Worm (Caenorhabditis elegans) whole organism, L4 larva: ENCODE results near the gene nspc-5.

ENCODE experiments used
- F10B5.3 ChIP-seq: sonication (generic microtip); optimal IDR thresholded peaks from 2 replicates; lab custom pipeline; 2016; ENCODE audit warnings: mild to moderate bottlenecking, missing genetic modification characterization, missing compliant biosample characterization
- T26A8.4 ChIP-seq: fragments of 200-800 bp; sonication (Bioruptor generic); IDR thresholded peaks from 2 replicates; pipeline ENCODE4 v1.3.6; 2022; ENCODE audit warnings: missing genetic modification characterization, missing compliant biosample characterization
- Y5F2A.4 ChIP-seq: fragments of 200-800 bp; sonication (Bioruptor generic); optimal IDR thresholded peaks from 2 replicates; lab custom pipeline; 2018; ENCODE audit warnings: mild to moderate bottlenecking, missing genetic modification characterization, missing compliant biosample characterization
- aha-1 ChIP-seq: fragments of 150-350 bp; peaks from one replicate; lab custom pipeline; 2014; ENCODE audit warnings: missing biosample characterization, missing genetic modification characterization
- ama-1 ChIP-seq: fragments of 150-350 bp; optimal IDR thresholded peaks from 2 replicates; lab custom pipeline; 2014; ENCODE audit warnings: inconsistent platforms, mixed read lengths
- arid-1 ChIP-seq: fragments of 200-800 bp; sonication (Bioruptor generic); conservative IDR thresholded peaks from 2 replicates; pipeline ENCODE4 v1.3.6; 2022; ENCODE audit warnings: missing genetic modification reagents, missing genetic modification characterization, missing compliant biosample characterization
- attf-4 ChIP-seq: sonication (generic microtip); optimal IDR thresholded peaks from 3 replicates; lab custom pipeline; 2017; ENCODE audit warnings: missing biosample characterization, missing genetic modification characterization
- ceh-20 ChIP-seq: fragments of 200-800 bp; sonication (Bioruptor generic); IDR thresholded peaks from 2 replicates; pipeline ENCODE4 v1.3.6; 2022; ENCODE audit warnings: missing genetic modification reagents, missing genetic modification characterization, missing compliant biosample characterization
- ceh-28 ChIP-seq: fragments of 150-350 bp; optimal IDR thresholded peaks from 2 replicates; lab custom pipeline; 2014; ENCODE audit warnings: missing biosample characterization, missing genetic modification reagents, missing genetic modification characterization
- ceh-62 ChIP-seq: sonication (generic microtip); optimal IDR thresholded peaks from 2 replicates; lab custom pipeline; 2017; ENCODE audit warnings: missing biosample characterization, missing genetic modification characterization
- daf-12 ChIP-seq: fragments of 150-350 bp; optimal IDR thresholded peaks from 2 replicates; lab custom pipeline; 2014; ENCODE audit warnings: missing biosample characterization, missing genetic modification reagents, missing genetic modification characterization
- daf-16 ChIP-seq, 3 experiments: sonication (generic microtip); optimal IDR thresholded peaks; 2 replicates each; lab custom pipeline; 2016 to 2017; ENCODE audit warnings: missing genetic modification characterization in 3 of 3, missing genetic modification reagents in 3 of 3, mild to moderate bottlenecking in 2 of 3, missing compliant biosample characterization in 2 of 3, missing biosample characterization in 1 of 3, moderate library complexity in 1 of 3
- daf-19 ChIP-seq: fragments of 200-800 bp; sonication (Bioruptor generic); conservative IDR thresholded peaks from 2 replicates; pipeline ENCODE4 v1.3.6; 2022; ENCODE audit warnings: missing genetic modification characterization, missing compliant biosample characterization
- dmd-6 ChIP-seq: fragments of 200-800 bp; sonication (Bioruptor generic); IDR thresholded peaks from 2 replicates; pipeline ENCODE4 v1.3.6; 2022; ENCODE audit warnings: missing genetic modification reagents, missing genetic modification characterization, missing compliant biosample characterization
- dpl-1 ChIP-seq: fragments of 150-350 bp; optimal IDR thresholded peaks from 2 replicates; lab custom pipeline; 2014; ENCODE audit warnings: missing biosample characterization, missing genetic modification reagents, missing genetic modification characterization
- duxl-1 ChIP-seq: sonication (generic microtip); optimal IDR thresholded peaks from 2 replicates; lab custom pipeline; 2016; ENCODE audit warnings: mild to moderate bottlenecking, missing genetic modification characterization, moderate library complexity, missing compliant biosample characterization; ENCODE audit not compliant: poor library complexity
- dve-1 ChIP-seq: sonication (generic microtip); optimal IDR thresholded peaks from 2 replicates; lab custom pipeline; 2017; ENCODE audit warnings: antibody characterized with exemption, mild to moderate bottlenecking, missing genetic modification characterization, missing compliant biosample characterization; ENCODE audit not compliant: insufficient read depth
- fos-1 ChIP-seq: fragments of 150-350 bp; optimal IDR thresholded peaks from 2 replicates; lab custom pipeline; 2014; ENCODE audit warnings: missing biosample characterization, missing genetic modification characterization
- hif-1 ChIP-seq, 2 experiments: sonication (generic microtip); optimal IDR thresholded peaks; 2 replicates each; lab custom pipeline; 2016 to 2017; ENCODE audit warnings: missing compliant biosample characterization in 2 of 2, missing genetic modification characterization in 2 of 2, missing genetic modification reagents in 2 of 2, missing genotype in 2 of 2, mild to moderate bottlenecking in 1 of 2
- hmg-1.1 ChIP-seq: fragments of 200-800 bp; sonication (Bioruptor generic); IDR thresholded peaks from 2 replicates; pipeline ENCODE4 v1.3.6; 2022; ENCODE audit warnings: missing genetic modification reagents, missing genetic modification characterization, missing compliant biosample characterization
- jun-1 ChIP-seq: fragments of 150-350 bp; optimal IDR thresholded peaks from 2 replicates; lab custom pipeline; 2014; ENCODE audit warnings: missing biosample characterization, missing genetic modification reagents, missing genetic modification characterization
- lim-7 ChIP-seq: fragments of 200-800 bp; sonication (Bioruptor generic); IDR thresholded peaks from 2 replicates; pipeline ENCODE4 v1.3.6; 2022; ENCODE audit warnings: missing genetic modification characterization, missing compliant biosample characterization
- lin-1 ChIP-seq: fragments of 200-800 bp; sonication (Bioruptor generic); IDR thresholded peaks from 2 replicates; pipeline ENCODE4 v1.3.6; 2022; ENCODE audit warnings: missing genetic modification reagents, missing genetic modification characterization, missing compliant biosample characterization
- lin-13 ChIP-seq: fragments of 150-350 bp; optimal IDR thresholded peaks from 2 replicates; lab custom pipeline; 2014; ENCODE audit warnings: missing biosample characterization, missing genetic modification reagents, missing genetic modification characterization
- lin-29 ChIP-seq: fragments of 200-800 bp; sonication (Bioruptor generic); IDR thresholded peaks from 2 replicates; pipeline ENCODE4 v1.3.6; 2022; ENCODE audit warnings: missing genetic modification reagents, missing genetic modification characterization, missing compliant biosample characterization
- lir-3 ChIP-seq: sonication (generic microtip); optimal IDR thresholded peaks from 2 replicates; lab custom pipeline; 2016; ENCODE audit warnings: mild to moderate bottlenecking, missing genetic modification characterization, missing compliant biosample characterization
- lsy-2 ChIP-seq, 2 experiments: fragments of 150-350 bp in 1 of 2; sonication (generic microtip) in 1 of 2; optimal IDR thresholded peaks; 2 replicates each; lab custom pipeline; 2014 to 2017; ENCODE audit warnings: missing biosample characterization in 2 of 2, missing genetic modification characterization in 2 of 2
- madf-9 ChIP-seq: fragments of 200-800 bp; sonication (Bioruptor generic); conservative IDR thresholded peaks from 2 replicates; pipeline ENCODE4 v1.3.6; 2022; ENCODE audit warnings: missing genetic modification reagents, missing genetic modification characterization, missing compliant biosample characterization
- mdt-29 ChIP-seq: fragments of 200-800 bp; sonication (Bioruptor generic); IDR thresholded peaks from 2 replicates; pipeline ENCODE4 v1.3.6; 2022; ENCODE audit warnings: missing genetic modification reagents, missing genetic modification characterization, missing compliant biosample characterization
- mep-1 ChIP-seq: fragments of 150-350 bp; sonication (generic microtip); optimal IDR thresholded peaks from 3 replicates; lab custom pipeline; 2014; ENCODE audit warnings: missing biosample characterization, missing genetic modification characterization
- mes-2 ChIP-seq: sonication (generic microtip); optimal IDR thresholded peaks from 2 replicates; lab custom pipeline; 2016; ENCODE audit warnings: missing genotype, mild to moderate bottlenecking, missing genetic modification characterization, missing compliant biosample characterization; ENCODE audit not compliant: poor library complexity, severe bottlenecking
- mxl-3 ChIP-seq: fragments of 200-800 bp; sonication (Bioruptor generic); optimal IDR thresholded peaks from 2 replicates; lab custom pipeline; 2018; ENCODE audit warnings: mild to moderate bottlenecking, missing genetic modification characterization, missing compliant biosample characterization
- nhr-102 ChIP-seq: sonication (generic microtip); optimal IDR thresholded peaks from 2 replicates; lab custom pipeline; 2016; ENCODE audit warnings: mild to moderate bottlenecking, missing genetic modification characterization, moderate library complexity, missing compliant biosample characterization
- nhr-11 ChIP-seq: fragments of 150-350 bp; optimal IDR thresholded peaks from 2 replicates; lab custom pipeline; 2014; ENCODE audit warnings: missing biosample characterization, missing genetic modification characterization
- nhr-237 ChIP-seq: sonication (generic microtip); optimal IDR thresholded peaks from 2 replicates; lab custom pipeline; 2017; ENCODE audit warnings: missing biosample characterization, missing genetic modification characterization
- nhr-41 ChIP-seq: fragments of 200-800 bp; sonication (Bioruptor generic); IDR thresholded peaks from 2 replicates; pipeline ENCODE4 v1.3.6; 2022; ENCODE audit warnings: missing genetic modification reagents, missing genetic modification characterization, missing compliant biosample characterization
- nhr-42 ChIP-seq: fragments of 200-800 bp; sonication (Bioruptor generic); IDR thresholded peaks from 2 replicates; pipeline ENCODE4 v1.3.6; 2022; ENCODE audit warnings: missing genetic modification characterization, missing compliant biosample characterization
- nhr-6 ChIP-seq: fragments of 150-350 bp; optimal IDR thresholded peaks from 2 replicates; lab custom pipeline; 2014; ENCODE audit warnings: missing biosample characterization, missing genetic modification characterization
- nhr-76 ChIP-seq: fragments of 150-350 bp; optimal IDR thresholded peaks from 2 replicates; lab custom pipeline; 2014; ENCODE audit warnings: missing biosample characterization, missing genetic modification characterization
- nhr-77 ChIP-seq: fragments of 150-350 bp; optimal IDR thresholded peaks from 2 replicates; lab custom pipeline; 2014; ENCODE audit warnings: missing biosample characterization, missing genetic modification characterization
- pha-4 ChIP-seq, 2 experiments: fragments of 150-350 bp in 1 of 2; fragments of 200-800 bp in 1 of 2; sonication (Bioruptor generic) in 1 of 2; IDR thresholded peaks in 1 of 2; optimal IDR thresholded peaks in 1 of 2; 2 replicates each; pipeline versions ENCODE4 v1.3.6 to Lab custom; 2014 to 2022; ENCODE audit warnings: missing genetic modification characterization in 2 of 2, missing genetic modification reagents in 2 of 2, missing biosample characterization in 1 of 2, missing compliant biosample characterization in 1 of 2
- rbr-2 ChIP-seq: sonication (generic microtip); optimal IDR thresholded peaks from 2 replicates; lab custom pipeline; 2016; ENCODE audit warnings: missing genotype, missing genetic modification characterization, missing compliant biosample characterization
- skn-1 ChIP-seq: fragments of 150-350 bp; optimal IDR thresholded peaks from 2 replicates; lab custom pipeline; 2014; ENCODE audit warnings: missing biosample characterization, missing genetic modification characterization
- spr-1 ChIP-seq: sonication (generic microtip); optimal IDR thresholded peaks from 2 replicates; lab custom pipeline; 2016; ENCODE audit warnings: mild to moderate bottlenecking, missing genetic modification characterization, missing compliant biosample characterization
- tra-1 ChIP-seq: fragments of 200-800 bp; sonication (Bioruptor generic); IDR thresholded peaks from 2 replicates; pipeline ENCODE4 v1.3.6; 2022; ENCODE audit warnings: missing genetic modification reagents, missing genetic modification characterization, missing compliant biosample characterization
- unc-62 ChIP-seq, 3 experiments: fragments of 150-350 bp in 1 of 3; sonication (generic microtip); optimal IDR thresholded peaks in 2 of 3; peaks in 1 of 3; 1 replicate in 1 of 3; 2 replicates in 2 of 3; lab custom pipeline; 2014 to 2017; ENCODE audit warnings: missing biosample characterization in 3 of 3, missing genetic modification characterization in 3 of 3, missing genetic modification reagents in 3 of 3, missing genotype in 1 of 3
- zfp-2 ChIP-seq: sonication (generic microtip); optimal IDR thresholded peaks from 2 replicates; lab custom pipeline; 2016; ENCODE audit warnings: mild to moderate bottlenecking, missing genetic modification characterization, missing compliant biosample characterization
- zip-2 ChIP-seq: fragments of 150-350 bp; optimal IDR thresholded peaks from 2 replicates; lab custom pipeline; 2014; ENCODE audit warnings: missing biosample characterization, missing genetic modification characterization
- ztf-7 ChIP-seq: fragments of 150-350 bp; optimal IDR thresholded peaks from 2 replicates; lab custom pipeline; 2014; ENCODE audit warnings: missing biosample characterization, missing genetic modification characterization

nspc-5 gene

DNA sequence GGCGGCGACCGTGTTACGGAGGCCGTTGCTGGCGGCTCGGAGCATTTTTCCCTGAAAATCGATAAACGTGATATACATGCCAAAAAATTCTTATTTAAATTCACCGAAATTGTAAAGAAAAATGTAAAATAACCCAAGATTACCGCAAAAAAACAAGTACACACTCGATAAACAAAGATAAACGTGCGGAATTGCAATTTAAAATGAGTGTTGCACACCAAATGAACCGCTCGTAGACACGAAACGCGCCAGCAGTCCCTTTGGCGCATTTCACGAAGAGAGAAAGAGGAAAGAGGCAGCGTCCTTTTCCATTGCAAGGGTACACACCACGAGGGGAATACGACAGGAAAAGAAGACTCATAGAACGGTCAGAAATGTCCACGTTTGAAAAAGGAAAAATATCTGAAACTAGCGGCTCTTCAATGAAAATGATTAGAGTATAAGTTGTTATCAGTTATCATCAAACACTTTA, 7.5 kb downstream of the nspc-5 start, which contains the start of gene sdha-1:
sdha-1 (minus strand) TSS at position 51 of the 472 bp plus-strand sequence.
- TF ChIP-seq dmd-6 (GFP tag; lab: Robert Waterston, UW) (peak; percentile 88), mxl-3 (GFP tag; lab: Kevin White, UChicago) (peak; percentile 93), attf-4 (no peak), dve-1 (peak; percentile 98), lsy-2 (tag; optimal IDR thresholded peaks at IDR 0.05; lab: Kevin White, UChicago) (peak; percentile 62 to 91), lin-29 (GFP tag; lab: Robert Waterston, UW) (0 out of 2 replicates have a peak, but pooled peaks have one; percentile 13), madf-9 (no peak), Y5F2A.4 (GFP tag; lab: Kevin White, UChicago) (no peak), ceh-20 (GFP tag; lab: Robert Waterston, UW) (peak; percentile 64; the same call in 1 of the 2 replicates), mep-1 (tag; lab: Kevin White, UChicago) (peak; percentile 97), dpl-1 (GFP tag; lab: Kevin White, UChicago) (peak; percentile 80), daf-16 (GFP tag; optimal IDR thresholded peaks at IDR 0.05; lab: Kevin White, UChicago) (peak in 1 of 2 experiments; percentile 56), daf-16 (tag; optimal IDR thresholded peaks at IDR 0.05; lab: Kevin White, UChicago) (peak; percentile 93), daf-12 (no peak), hmg-1.1 (GFP tag; lab: Robert Waterston, UW) (peak; percentile 82), nhr-102 (tag; lab: Kevin White, UChicago) (peak; percentile 72), mdt-29 (GFP tag; lab: Robert Waterston, UW) (no peak), ceh-28 (no peak), aha-1 (tag; lab: Kevin White, UChicago) (peak; percentile 100), nhr-76 (no peak), F10B5.3 (tag; lab: Kevin White, UChicago) (no peak), lin-13 (peak; percentile 86), zfp-2 (tag; lab: Kevin White, UChicago) (no peak), duxl-1 (tag; lab: Kevin White, UChicago) (peak; percentile 66), pha-4 (GFP tag; IDR thresholded peaks at IDR 0.05; lab: Robert Waterston, UW) (peak; percentile 50; the same call in 1 of the 2 replicates), pha-4 (tag; optimal IDR thresholded peaks at IDR 0.05; lab: Kevin White, UChicago) (peak; percentile 44), nhr-41 (GFP tag; lab: Robert Waterston, UW) (peak; percentile 32; the same call in 1 of the 2 replicates), unc-62 (GFP tag; optimal IDR thresholded peaks at IDR 0.05 in 1 of 2; lab: Kevin White, UChicago) (peak in 1 of 2 experiments; percentile 75), unc-62 (tag; optimal IDR thresholded peaks at IDR 0.05; lab: Kevin White, UChicago) (no peak), hif-1 (tag; optimal IDR thresholded peaks at IDR 0.05; lab: Kevin White, UChicago) (peak; percentile 93 to 100), spr-1 (peak; percentile 71), skn-1 (tag; lab: Kevin White, UChicago) (peak; percentile 36), lir-3 (tag; lab: Kevin White, UChicago) (no peak), nhr-77 (tag; lab: Kevin White, UChicago) (peak; percentile 86), nhr-237 (tag; lab: Kevin White, UChicago) (no peak), lim-7 (GFP tag; lab: Robert Waterston, UW) (no peak), nhr-6 (tag; lab: Kevin White, UChicago) (peak; percentile 46), rbr-2 (peak; percentile 80), ztf-7 (tag; lab: Kevin White, UChicago) (peak; percentile 70), jun-1 (tag; lab: Kevin White, UChicago) (peak; percentile 52), daf-19 (GFP tag; lab: Robert Waterston, UW) (0 out of 2 replicates have a peak, but pooled peaks have one; percentile 20), lin-1 (GFP tag; lab: Robert Waterston, UW) (no peak), fos-1 (no peak), T26A8.4 (peak; percentile 71), zip-2 (tag; lab: Kevin White, UChicago) (peak; percentile 33), mes-2 (tag; lab: Kevin White, UChicago) (peak; percentile 86), ama-1 (peak; percentile 66), ceh-62 (tag; lab: Kevin White, UChicago) (no peak), tra-1 (GFP tag; lab: Robert Waterston, UW) (peak; percentile 86), nhr-42 (GFP tag; lab: Robert Waterston, UW) (peak; percentile 43; the same call in 1 of the 2 replicates), arid-1 (GFP tag; lab: Robert Waterston, UW) (0 out of 2 replicates have a peak, but pooled peaks have one; percentile 55), nhr-11 (tag; lab: Kevin White, UChicago) (peak; percentile 90)
